Fruit fly (Drosophila melanogaster): ENCODE results near the gene Hr78.

Gene Hr78

dm6 chr3L:21516716-21517266, 19.5 kb upstream of the Hr78 start:
- TF ChIP-seq fkh (GFP tag; optimal IDR thresholded peaks at IDR 0.05) (peak; percentile 6), CG31627 (GFP tag; optimal IDR thresholded peaks at IDR 0.05) (peak; percentile 42), Blimp-1 (GFP tag; optimal IDR thresholded peaks at IDR 0.05) (no peak), CG11294 (GFP tag; IDR thresholded peaks at IDR 0.05) (no peak), CG15336 (GFP tag; IDR thresholded peaks at IDR 0.05) (no peak), CG10631 (GFP tag; optimal IDR thresholded peaks at IDR 0.05) (peak; percentile 50), eg (GFP tag; IDR thresholded peaks at IDR 0.05) (no peak), Hr38 (GFP tag; optimal IDR thresholded peaks at IDR 0.05) (no peak), Smox (GFP tag; optimal IDR thresholded peaks at IDR 0.05) (peak; percentile 50), CG6163 (GFP tag; IDR thresholded peaks at IDR 0.05) (no peak), dac (GFP tag; optimal IDR thresholded peaks at IDR 0.05) (no peak), Ets21C (GFP tag; optimal IDR thresholded peaks at IDR 0.05) (peak; percentile 12), OdsH (GFP tag; optimal IDR thresholded peaks at IDR 0.05) (peak; percentile 49), CG4318 (GFP tag; optimal IDR thresholded peaks at IDR 0.05) (no peak), topi (GFP tag; optimal IDR thresholded peaks at IDR 0.05) (peak; percentile 52), CG6854 (GFP tag; optimal IDR thresholded peaks at IDR 0.05) (no peak), salr (GFP tag; optimal IDR thresholded peaks at IDR 0.05) (no peak), Hr39 (GFP tag; optimal IDR thresholded peaks at IDR 0.05) (peak; percentile 54), achi (GFP tag; optimal IDR thresholded peaks at IDR 0.05) (peak; percentile 73), CG11902 (GFP tag; optimal IDR thresholded peaks at IDR 0.05) (no peak), Sox102F (GFP tag; optimal IDR thresholded peaks at IDR 0.05) (peak; percentile 56), svp (GFP tag) (no peak), Ets96B (tag; optimal IDR thresholded peaks at IDR 0.05) (peak; percentile 8), net (GFP tag; optimal IDR thresholded peaks at IDR 0.05) (peak; percentile 25), Gug (GFP tag; IDR thresholded peaks at IDR 0.05) (no peak), CG6792 (GFP tag; optimal IDR thresholded peaks at IDR 0.05) (peak; percentile 57), esn (GFP tag; optimal IDR thresholded peaks at IDR 0.05) (peak; percentile 60), Sox15 (GFP tag; optimal IDR thresholded peaks at IDR 0.05) (no peak), CG32006 (GFP tag; optimal IDR thresholded peaks at IDR 0.05) (peak; percentile 24), CG8319 (GFP tag; optimal IDR thresholded peaks at IDR 0.05) (peak; percentile 18), Hr4 (GFP tag; optimal IDR thresholded peaks at IDR 0.05) (peak; percentile 60), fd59A (GFP tag; optimal IDR thresholded peaks at IDR 0.05) (no peak), Met (GFP tag; optimal IDR thresholded peaks at IDR 0.05) (peak; percentile 46), fd85E (GFP tag; optimal IDR thresholded peaks at IDR 0.05) (no peak), CG11762 (GFP tag; optimal IDR thresholded peaks at IDR 0.05; ENCODE audit: insufficient read depth) (peak; percentile 50), Eip75B (GFP tag; optimal IDR thresholded peaks at IDR 0.05) (peak; percentile 69), CG1621 (tag; optimal IDR thresholded peaks at IDR 0.05) (no peak), spab (GFP tag; optimal IDR thresholded peaks at IDR 0.05) (no peak), CG16779 (tag; optimal IDR thresholded peaks at IDR 0.05) (no peak), CG3032 (tag; optimal IDR thresholded peaks at IDR 0.05) (peak; percentile 19), CG6276 (GFP tag; optimal IDR thresholded peaks at IDR 0.05) (no peak), CG3919 (GFP tag; optimal IDR thresholded peaks at IDR 0.05) (peak; percentile 32), CG6808 (GFP tag; optimal IDR thresholded peaks at IDR 0.05) (peak; percentile 7), Eip78C (GFP tag) (peak; percentile 48), cyc (GFP tag; optimal IDR thresholded peaks at IDR 0.05) (peak; percentile 39), Lpt (GFP tag; optimal IDR thresholded peaks at IDR 0.05) (peak; percentile 44), dsx (GFP tag; optimal IDR thresholded peaks at IDR 0.05; ENCODE audit: poor library complexity, severe bottlenecking) (peak; percentile 23), vri (GFP tag; optimal IDR thresholded peaks at IDR 0.05) (no peak), pdm3 (GFP tag; optimal IDR thresholded peaks at IDR 0.05) (peak; percentile 64), acj6 (GFP tag; optimal IDR thresholded peaks at IDR 0.05) (peak; percentile 31), CG10669 (GFP tag; optimal IDR thresholded peaks at IDR 0.05) (peak; percentile 5), lz (GFP tag; optimal IDR thresholded peaks at IDR 0.05) (peak; percentile 40)

Data from whole organism, prepupa.